Fruit fly (Drosophila melanogaster) whole organism: ENCODE results near the gene ari-1.

Source experiments
- CG8478 ChIP-seq: fragments of >200 bp; optimal IDR thresholded peaks from 2 replicates; lab custom pipeline; 2018; ENCODE audit warnings: inconsistent platforms
- EcR ChIP-seq, 2 experiments: fragments of >200 bp; optimal IDR thresholded peaks; 2 replicates each; lab custom pipeline; 2017; ENCODE audit warnings: missing biosample characterization in 2 of 2, missing genetic modification characterization in 2 of 2, missing genetic modification reagents in 2 of 2
- pan ChIP-seq: fragments of >200 bp; optimal IDR thresholded peaks from 2 replicates; lab custom pipeline; 2017
- usp ChIP-seq: fragments of >200 bp; optimal IDR thresholded peaks from 2 replicates; lab custom pipeline; 2017; ENCODE audit warnings: missing biosample characterization, missing genetic modification characterization, mixed read lengths

dm6 chrX:18092810-18093222 lies 44.8 kb downstream of the ari-1 start, which contains the start of gene RhoGAP16F:
- TF ChIP-seq pan (lab: Kevin White, UChicago) (peak; percentile 95), usp (GFP tag; lab: Kevin White, UChicago) (no peak), EcR (GFP tag; optimal IDR thresholded peaks at IDR 0.05; lab: Kevin White, UChicago) (no peak), CG8478 (lab: Kevin White, UChicago) (no peak)
